Fruit fly (Drosophila melanogaster) whole organism, embryonic: ENCODE measurements around the gene CG31776.

Experiments used
- ATbp ChIP-seq: fragments of 200-800 bp; sonication (Bioruptor generic); optimal IDR thresholded peaks from 2 replicates; lab custom pipeline; 2017; ENCODE audit warnings: missing biosample characterization, mild to moderate bottlenecking, missing genetic modification characterization, missing genetic modification reagents
- Blimp-1 ChIP-seq: fragments of 200-800 bp; sonication (Bioruptor generic); optimal IDR thresholded peaks from 3 replicates; lab custom pipeline; 2018; ENCODE audit warnings: missing biosample characterization, missing genetic modification characterization, mild to moderate bottlenecking, moderate library complexity, missing genetic modification reagents
- Bteb2 ChIP-seq: fragments of 200-800 bp; sonication (Bioruptor generic); optimal IDR thresholded peaks from 2 replicates; lab custom pipeline; 2016; ENCODE audit warnings: missing biosample characterization, missing genetic modification characterization
- CG1024 ChIP-seq: fragments of 200-800 bp; sonication (Bioruptor generic); IDR thresholded peaks from 2 replicates; pipeline ENCODE4 v1.3.6; 2022; ENCODE audit warnings: missing biosample characterization, missing genetic modification characterization
- CG10366 ChIP-seq: fragments of 200-800 bp; sonication (Bioruptor generic); IDR thresholded peaks from 2 replicates; pipeline ENCODE4 v1.3.6; 2022; ENCODE audit warnings: missing biosample characterization, missing genetic modification characterization
- CG10565 ChIP-seq: fragments of 200-800 bp; sonication (Bioruptor generic); optimal IDR thresholded peaks from 3 replicates; lab custom pipeline; 2016; ENCODE audit warnings: missing biosample characterization, mild to moderate bottlenecking, missing genetic modification characterization
- CG10654 ChIP-seq: fragments of 200-800 bp; sonication (Bioruptor generic); optimal IDR thresholded peaks from 2 replicates; lab custom pipeline; 2016; ENCODE audit warnings: missing biosample characterization, missing genetic modification characterization
- CG12219 ChIP-seq: fragments of 200-800 bp; sonication (Bioruptor generic); optimal IDR thresholded peaks from 3 replicates; lab custom pipeline; 2018; ENCODE audit warnings: missing biosample characterization, mild to moderate bottlenecking, missing genetic modification characterization
- CG1233 ChIP-seq: fragments of 200-800 bp; sonication (Bioruptor generic); optimal IDR thresholded peaks from 4 replicates; lab custom pipeline; 2018; ENCODE audit warnings: missing biosample characterization, mild to moderate bottlenecking, missing genetic modification characterization
- CG13296 ChIP-seq: fragments of 200-800 bp; sonication (Bioruptor generic); optimal IDR thresholded peaks from 3 replicates; lab custom pipeline; 2018; ENCODE audit warnings: missing biosample characterization, mild to moderate bottlenecking, missing genetic modification characterization
- CG16863 ChIP-seq: fragments of 200-800 bp; sonication (Bioruptor generic); optimal IDR thresholded peaks from 3 replicates; lab custom pipeline; 2016; ENCODE audit warnings: missing biosample characterization, missing genetic modification characterization
- CG2678 ChIP-seq: fragments of 200-800 bp; sonication (Bioruptor generic); optimal IDR thresholded peaks from 3 replicates; lab custom pipeline; 2019; ENCODE audit warnings: missing biosample characterization, mild to moderate bottlenecking, missing genetic modification characterization, moderate library complexity
- CG31388 ChIP-seq: fragments of 200-800 bp; sonication (Bioruptor generic); optimal IDR thresholded peaks from 2 replicates; lab custom pipeline; 2016; ENCODE audit warnings: missing biosample characterization, missing genetic modification characterization
- CG3838 ChIP-seq: fragments of 200-800 bp; sonication (Bioruptor generic); optimal IDR thresholded peaks from 3 replicates; lab custom pipeline; 2016; ENCODE audit warnings: missing biosample characterization, missing genetic modification characterization
- CG3847 ChIP-seq: fragments of 200-800 bp; sonication (Bioruptor generic); IDR thresholded peaks from 2 replicates; pipeline ENCODE4 v1.3.6; 2022; ENCODE audit warnings: missing biosample characterization, missing genetic modification characterization
- CG6654 ChIP-seq: fragments of 200-800 bp; sonication (Bioruptor generic); optimal IDR thresholded peaks from 2 replicates; lab custom pipeline; 2017; ENCODE audit warnings: missing biosample characterization, mild to moderate bottlenecking, missing genetic modification characterization
- CG6689 ChIP-seq: fragments of 200-800 bp; sonication (Bioruptor generic); IDR thresholded peaks from 2 replicates; pipeline ENCODE4 v1.3.6; 2022; ENCODE audit warnings: missing biosample characterization, missing genetic modification characterization
- CG6854 ChIP-seq: fragments of 200-800 bp; sonication (Bioruptor generic); optimal IDR thresholded peaks from 3 replicates; lab custom pipeline; 2017; ENCODE audit warnings: missing biosample characterization, mild to moderate bottlenecking, missing genetic modification characterization
- CG7839 ChIP-seq: fragments of 200-800 bp; sonication (Bioruptor generic); optimal IDR thresholded peaks from 3 replicates; lab custom pipeline; 2018; ENCODE audit warnings: missing biosample characterization, mild to moderate bottlenecking, missing genetic modification characterization, moderate library complexity
- CG8478 ChIP-seq: fragments of >200 bp; optimal IDR thresholded peaks from 2 replicates; lab custom pipeline; 2018
- CrebB ChIP-seq: fragments of 200-800 bp; sonication (Bioruptor generic); optimal IDR thresholded peaks from 3 replicates; lab custom pipeline; 2018; ENCODE audit warnings: missing biosample characterization, mild to moderate bottlenecking, missing genetic modification characterization
- Dll ChIP-seq: fragments of 200-800 bp; sonication (Bioruptor generic); IDR thresholded peaks from 4 replicates; pipeline ENCODE4 v1.3.6; 2022; ENCODE audit warnings: missing biosample characterization, missing genetic modification characterization; ENCODE audit not compliant: partially characterized antibody
- Dref ChIP-seq: fragments of 200-800 bp; sonication (Bioruptor generic); IDR thresholded peaks from 2 replicates; pipeline ENCODE4 v1.3.6; 2022; ENCODE audit warnings: missing biosample characterization, missing genetic modification characterization
- Eip74EF ChIP-seq, 2 experiments: fragments of 200-800 bp in 1 of 2; fragments of >200 bp in 1 of 2; sonication (Bioruptor generic) in 1 of 2; optimal IDR thresholded peaks; 2 replicates each; lab custom pipeline; 2017 to 2019; ENCODE audit warnings: missing biosample characterization in 2 of 2, missing genetic modification characterization in 2 of 2, mild to moderate bottlenecking in 1 of 2, moderate library complexity in 1 of 2
- Jarid2 ChIP-seq: fragments of 200-800 bp; sonication (Bioruptor generic); optimal IDR thresholded peaks from 3 replicates; lab custom pipeline; 2017; ENCODE audit warnings: mild to moderate bottlenecking, missing biosample characterization, missing genetic modification reagents, missing genetic modification characterization
- Mrtf ChIP-seq: fragments of 200-800 bp; sonication (Bioruptor generic); IDR thresholded peaks from 3 replicates; pipeline ENCODE4 v1.3.6; 2022; ENCODE audit warnings: missing biosample characterization, missing genetic modification characterization
- Neu2 ChIP-seq: fragments of 200-800 bp; sonication (Bioruptor generic); optimal IDR thresholded peaks from 3 replicates; lab custom pipeline; 2016; ENCODE audit warnings: missing biosample characterization, missing genetic modification characterization, borderline replicate concordance
- NfI ChIP-seq: fragments of 200-800 bp; sonication (Bioruptor generic); optimal IDR thresholded peaks from 3 replicates; lab custom pipeline; 2018; ENCODE audit warnings: missing biosample characterization, mild to moderate bottlenecking, missing genetic modification characterization, moderate library complexity
- Taf1 ChIP-seq: fragments of 200-800 bp; sonication (Bioruptor generic); IDR thresholded peaks from 2 replicates; pipeline ENCODE4 v1.3.6; 2022; ENCODE audit warnings: missing biosample characterization, missing genetic modification characterization
- ap ChIP-seq: fragments of 200-800 bp; sonication (Bioruptor generic); IDR thresholded peaks from 2 replicates; pipeline ENCODE4 v1.3.6; 2022; ENCODE audit warnings: missing biosample characterization, missing genetic modification characterization
- ato ChIP-seq: fragments of 200-800 bp; sonication (Bioruptor generic); IDR thresholded peaks from 2 replicates; pipeline ENCODE4 v1.3.6; 2022; ENCODE audit warnings: missing biosample characterization, missing genetic modification characterization; ENCODE audit not compliant: partially characterized antibody
- bcd ChIP-seq: fragments of 200-800 bp; sonication (Bioruptor generic); optimal IDR thresholded peaks from 2 replicates; lab custom pipeline; 2017; ENCODE audit warnings: missing biosample characterization, mild to moderate bottlenecking, missing genetic modification characterization
- cato ChIP-seq: fragments of 200-800 bp; sonication (Bioruptor generic); optimal IDR thresholded peaks from 2 replicates; lab custom pipeline; 2016; ENCODE audit warnings: missing biosample characterization, missing genetic modification characterization, borderline replicate concordance
- chif ChIP-seq, 2 experiments: fragments of 200-800 bp; sonication (Bioruptor generic); optimal IDR thresholded peaks; 3 replicates each; lab custom pipeline; 2016; ENCODE audit warnings: missing biosample characterization in 2 of 2, missing genetic modification characterization in 2 of 2
- cwo ChIP-seq: fragments of 200-800 bp; sonication (Bioruptor generic); optimal IDR thresholded peaks from 3 replicates; lab custom pipeline; 2017; ENCODE audit warnings: missing biosample characterization, missing genetic modification characterization, mild to moderate bottlenecking, moderate library complexity, missing genetic modification reagents
- danr ChIP-seq: fragments of 200-800 bp; sonication (Bioruptor generic); IDR thresholded peaks from 2 replicates; pipeline ENCODE4 v1.3.6; 2022; ENCODE audit warnings: missing biosample characterization, missing genetic modification characterization
- gem ChIP-seq: fragments of 200-800 bp; sonication (Bioruptor generic); optimal IDR thresholded peaks from 2 replicates; lab custom pipeline; 2019; ENCODE audit warnings: missing biosample characterization, mild to moderate bottlenecking, missing genetic modification characterization, moderate library complexity
- her ChIP-seq: fragments of 200-800 bp; sonication (Bioruptor generic); optimal IDR thresholded peaks from 2 replicates; lab custom pipeline; 2016; ENCODE audit warnings: missing biosample characterization, missing genetic modification characterization
- kah ChIP-seq: fragments of 200-800 bp; sonication (Bioruptor generic); optimal IDR thresholded peaks from 2 replicates; lab custom pipeline; 2018; ENCODE audit warnings: missing biosample characterization, mild to moderate bottlenecking, missing genetic modification characterization
- knrl ChIP-seq: fragments of 200-800 bp; sonication (Bioruptor generic); IDR thresholded peaks from 3 replicates; pipeline ENCODE4 v1.3.6; 2022; ENCODE audit warnings: missing biosample characterization, missing genetic modification characterization; ENCODE audit not compliant: partially characterized antibody
- lola ChIP-seq, 3 experiments: fragments of >200 bp in 2 of 3; fragments of 200-800 bp in 1 of 3; sonication (Bioruptor generic) in 1 of 3; optimal IDR thresholded peaks; 2 replicates each; lab custom pipeline; 2017 to 2019; ENCODE audit warnings: missing biosample characterization in 3 of 3, missing genetic modification characterization in 3 of 3, mild to moderate bottlenecking in 1 of 3, moderate library complexity in 1 of 3
- mirr ChIP-seq: fragments of 200-800 bp; sonication (Bioruptor generic); optimal IDR thresholded peaks from 3 replicates; lab custom pipeline; 2018; ENCODE audit warnings: missing biosample characterization, mild to moderate bottlenecking, missing genetic modification characterization
- prd ChIP-seq, 3 experiments: fragments of >200 bp in 2 of 3; fragments of 200-800 bp in 1 of 3; sonication (Bioruptor generic) in 1 of 3; optimal IDR thresholded peaks in 2 of 3; IDR thresholded peaks in 1 of 3; 2 replicates in 2 of 3; 3 replicates in 1 of 3; pipeline versions ENCODE4 v1.3.6 to Lab custom; 2017 to 2022; ENCODE audit warnings: missing biosample characterization in 1 of 3, missing genetic modification characterization in 1 of 3
- pum ChIP-seq: fragments of 200-800 bp; sonication (Bioruptor generic); optimal IDR thresholded peaks from 2 replicates; lab custom pipeline; 2016; ENCODE audit warnings: missing biosample characterization, missing genetic modification characterization
- shn ChIP-seq: fragments of 200-800 bp; sonication (Bioruptor generic); optimal IDR thresholded peaks from 3 replicates; lab custom pipeline; 2016; ENCODE audit warnings: missing biosample characterization, missing genetic modification characterization
- sisA ChIP-seq: fragments of 200-800 bp; sonication (Bioruptor generic); IDR thresholded peaks from 2 replicates; pipeline ENCODE4 v1.3.6; 2022; ENCODE audit warnings: missing biosample characterization, missing genetic modification characterization
- so ChIP-seq: fragments of 200-800 bp; sonication (Bioruptor generic); IDR thresholded peaks from 3 replicates; pipeline ENCODE4 v1.3.6; 2022; ENCODE audit warnings: missing biosample characterization, missing genetic modification characterization
- tio ChIP-seq: fragments of 200-800 bp; sonication (Bioruptor generic); optimal IDR thresholded peaks from 2 replicates; lab custom pipeline; 2017; ENCODE audit warnings: missing biosample characterization, missing genetic modification characterization, inconsistent platforms
- tna ChIP-seq: fragments of 200-800 bp; sonication (Bioruptor generic); IDR thresholded peaks from 2 replicates; pipeline ENCODE4 v1.3.6; 2022; ENCODE audit warnings: missing biosample characterization, missing genetic modification characterization; ENCODE audit not compliant: partially characterized antibody
- zf30C ChIP-seq: fragments of 200-800 bp; sonication (Bioruptor generic); optimal IDR thresholded peaks from 3 replicates; lab custom pipeline; 2018; ENCODE audit warnings: missing biosample characterization, mild to moderate bottlenecking, missing genetic modification characterization

The CG31776 gene

dm6 chr2L:3435086-3435485, 34.9 kb upstream of the CG31776 start (continued):
- TF ChIP-seq ato (GFP tag; lab: Robert Waterston, UW) (no peak), lola (GFP tag; optimal IDR thresholded peaks at IDR 0.05; lab: Kevin White, UChicago) (peak in 1 of 3 experiments; percentile 49), sisA (peak; percentile 82), Neu2 (GFP tag; lab: Kevin White, UChicago) (no peak), Dref (no peak), CG6854 (GFP tag; lab: Kevin White, UChicago) (no peak), CG6654 (GFP tag; lab: Kevin White, UChicago) (no peak), ap (GFP tag; lab: Robert Waterston, UW) (peak; percentile 35; the same call in 1 of the 2 replicates), bcd (GFP tag; lab: Kevin White, UChicago) (peak; percentile 25), ATbp (peak; percentile 47), CG10366 (GFP tag; lab: Robert Waterston, UW) (peak; percentile 47), tna (GFP tag; lab: Robert Waterston, UW) (no peak), knrl (GFP tag; lab: Robert Waterston, UW) (no peak), Taf1 (GFP tag; lab: Robert Waterston, UW) (no peak), shn (no peak), CG2678 (tag; lab: Kevin White, UChicago) (peak; percentile 54), prd (optimal IDR thresholded peaks at IDR 0.05; lab: Kevin White, UChicago) (no peak), prd (GFP tag; IDR thresholded peaks at IDR 0.05; lab: Robert Waterston, UW) (peak; percentile 76), kah (no peak), CG10654 (GFP tag; lab: Kevin White, UChicago) (peak; percentile 27), Eip74EF (GFP tag; optimal IDR thresholded peaks at IDR 0.05; lab: Kevin White, UChicago) (no peak), CG1024 (GFP tag; lab: Robert Waterston, UW) (peak; percentile 40; the same call in 1 of the 2 replicates), CG12219 (GFP tag; lab: Kevin White, UChicago) (no peak), NfI (GFP tag; lab: Kevin White, UChicago) (peak; percentile 31), CG13296 (no peak), her (GFP tag; lab: Kevin White, UChicago) (no peak), CG10565 (GFP tag; lab: Kevin White, UChicago) (no peak), mirr (GFP tag; lab: Kevin White, UChicago) (no peak), CG31388 (GFP tag; lab: Kevin White, UChicago) (no peak), CrebB (tag; lab: Kevin White, UChicago) (no peak), cwo (GFP tag; lab: Kevin White, UChicago) (no peak), so (GFP tag; lab: Robert Waterston, UW) (no peak), CG3838 (GFP tag; lab: Kevin White, UChicago) (no peak), CG1233 (GFP tag; lab: Kevin White, UChicago) (peak; percentile 4), CG16863 (GFP tag; lab: Kevin White, UChicago) (no peak), CG3847 (GFP tag; lab: Robert Waterston, UW) (no peak; the same call in 1 of the 2 replicates), Blimp-1 (GFP tag; lab: Kevin White, UChicago) (peak; percentile 52), CG6689 (GFP tag; lab: Robert Waterston, UW) (peak; percentile 70), CG8478 (no peak), Dll (GFP tag; lab: Robert Waterston, UW) (no peak), Mrtf (peak; percentile 42; the same call in 1 of the 3 replicates), Bteb2 (GFP tag; lab: Kevin White, UChicago) (no peak), gem (peak; percentile 64), tio (GFP tag; lab: Kevin White, UChicago) (no peak), Jarid2 (GFP tag; lab: Kevin White, UChicago) (peak; percentile 3), CG7839 (tag; lab: Kevin White, UChicago) (peak; percentile 61), chif (GFP tag; optimal IDR thresholded peaks at IDR 0.05; lab: Kevin White, UChicago) (peak; percentile 12 to 39), pum (GFP tag; lab: Kevin White, UChicago) (peak; percentile 13), danr (GFP tag; lab: Robert Waterston, UW) (0 out of 2 replicates have a peak, but pooled peaks have one; percentile 24), cato (GFP tag; lab: Kevin White, UChicago) (no peak), zf30C (GFP tag; lab: Kevin White, UChicago) (no peak)
